ENCODE assay signal across 4 worm cellular contexts in genomic region chrIII:9191091-9191490, ce11.
TF ChIP-seq lines count a peak whose summit lies in the region.

Gene cls-3 (minus strand): TSS chrIII:9191109.

TF ChIP-seq in whole organism, L1 larva, 84 proteins besides CTCF, POLR2A, EP300 and RAD21 (continued from another document and continues in another):
- no peak for TF ChIP-seq nhr-84 (tag; optimal IDR thresholded peaks at IDR 0.05; lab: Kevin White, UChicago)
- TF ChIP-seq ztf-11 (tag; optimal IDR thresholded peaks at IDR 0.05; lab: Kevin White, UChicago), result peak in 1 of 2 experiments; percentile 45
- no peak for TF ChIP-seq aha-1 (tag; optimal IDR thresholded peaks at IDR 0.05; lab: Kevin White, UChicago)
- TF ChIP-seq lin-14 (GFP tag; optimal IDR thresholded peaks at IDR 0.05; lab: Kevin White, UChicago), result peak; percentile 68
- no peak for TF ChIP-seq ets-5 (GFP tag; IDR thresholded peaks at IDR 0.05; lab: Robert Waterston, UW)
- TF ChIP-seq unc-86 (tag; optimal IDR thresholded peaks at IDR 0.05; lab: Kevin White, UChicago), result no peak
- peak; percentile 27 for TF ChIP-seq mep-1 (tag; optimal IDR thresholded peaks at IDR 0.05; lab: Kevin White, UChicago)
- peak; percentile 50 for TF ChIP-seq swsn-7 (tag; optimal IDR thresholded peaks at IDR 0.05; lab: Kevin White, UChicago)
- peak; percentile 62 for TF ChIP-seq dsc-1 (tag; optimal IDR thresholded peaks at IDR 0.05; lab: Kevin White, UChicago)
- TF ChIP-seq C16A3.4 (tag; optimal IDR thresholded peaks at IDR 0.05; lab: Kevin White, UChicago), result peak; percentile 56
- no peak for TF ChIP-seq C34B4.2 (tag; optimal IDR thresholded peaks at IDR 0.05; lab: Kevin White, UChicago)
- no peak for TF ChIP-seq unc-62 (GFP tag; optimal IDR thresholded peaks at IDR 0.05; lab: Kevin White, UChicago)
- no peak for TF ChIP-seq fkh-8 (tag; optimal IDR thresholded peaks at IDR 0.05; lab: Kevin White, UChicago)
- TF ChIP-seq skn-1 (tag; optimal IDR thresholded peaks at IDR 0.05; lab: Kevin White, UChicago), result no peak
- no peak for TF ChIP-seq ceh-90 (tag; optimal IDR thresholded peaks at IDR 0.05; lab: Kevin White, UChicago)
- TF ChIP-seq F16B12.6 (tag; optimal IDR thresholded peaks at IDR 0.05; lab: Kevin White, UChicago), result peak; percentile 54
- TF ChIP-seq lin-39 (tag; optimal IDR thresholded peaks at IDR 0.05; lab: Kevin White, UChicago), result peak; percentile 26
- no peak for TF ChIP-seq egl-27 (tag; optimal IDR thresholded peaks at IDR 0.05; lab: Kevin White, UChicago)
- TF ChIP-seq nhr-12 (tag; optimal IDR thresholded peaks at IDR 0.05; lab: Kevin White, UChicago), result no peak
- peak; percentile 88 to 92 for TF ChIP-seq lin-35 (GFP tag; optimal IDR thresholded peaks at IDR 0.05; lab: Kevin White, UChicago)
- no peak for TF ChIP-seq blmp-1 (tag; optimal IDR thresholded peaks at IDR 0.05; lab: Kevin White, UChicago)
- TF ChIP-seq nhr-237 (tag; optimal IDR thresholded peaks at IDR 0.05; lab: Kevin White, UChicago), result no peak
- peak; percentile 52 for TF ChIP-seq ceh-8 (GFP tag; optimal IDR thresholded peaks at IDR 0.05; lab: Kevin White, UChicago)
- TF ChIP-seq tlp-1 (tag; optimal IDR thresholded peaks at IDR 0.05; lab: Kevin White, UChicago), result no peak
- no peak for TF ChIP-seq fos-1 (tag; optimal IDR thresholded peaks at IDR 0.05; lab: Kevin White, UChicago)
- TF ChIP-seq dpl-1 (GFP tag; optimal IDR thresholded peaks at IDR 0.05; lab: Kevin White, UChicago), result peak; percentile 88 to 92 (median 90)
- TF ChIP-seq C04F5.9 (tag; optimal IDR thresholded peaks at IDR 0.05; lab: Kevin White, UChicago), result no peak
- TF ChIP-seq irx-1 (tag; optimal IDR thresholded peaks at IDR 0.05; lab: Kevin White, UChicago), result peak; percentile 33
- TF ChIP-seq sup-37 (GFP tag; optimal IDR thresholded peaks at IDR 0.05; lab: Kevin White, UChicago), result no peak
- TF ChIP-seq efl-3 (GFP tag; optimal IDR thresholded peaks at IDR 0.05; lab: Kevin White, UChicago), result no peak
- TF ChIP-seq hlh-4 (tag; optimal IDR thresholded peaks at IDR 0.05; lab: Kevin White, UChicago), result no peak
- TF ChIP-seq nhr-90 (tag; optimal IDR thresholded peaks at IDR 0.05; lab: Kevin White, UChicago; ENCODE audit: poor library complexity), result peak; percentile 47
- peak; percentile 45 for TF ChIP-seq xbp-1 (tag; optimal IDR thresholded peaks at IDR 0.05; lab: Kevin White, UChicago)
- TF ChIP-seq lir-3 (tag; optimal IDR thresholded peaks at IDR 0.05; lab: Kevin White, UChicago; ENCODE audit: poor library complexity), result peak; percentile 65

TF ChIP-seq in whole organism, L2 larva, 48 proteins besides CTCF, POLR2A, EP300 and RAD21 (continued from another document):
- TF ChIP-seq lin-13 (GFP tag; optimal IDR thresholded peaks at IDR 0.05; lab: Kevin White, UChicago) (no peak), skn-1 (tag; optimal IDR thresholded peaks at IDR 0.05; lab: Kevin White, UChicago) (no peak), nhr-129 (tag; optimal IDR thresholded peaks at IDR 0.05; lab: Kevin White, UChicago) (peak; percentile 36), zag-1 (tag; optimal IDR thresholded peaks at IDR 0.05; lab: Kevin White, UChicago) (peak; percentile 7), C34F6.9 (tag; optimal IDR thresholded peaks at IDR 0.05; lab: Kevin White, UChicago) (peak; percentile 59)

TF ChIP-seq in whole organism, late embryonic, 69 proteins besides CTCF, POLR2A, EP300 and RAD21 (continued from another document):
- TF ChIP-seq ceh-34 (tag; optimal IDR thresholded peaks at IDR 0.05; lab: Kevin White, UChicago), result peak; percentile 8

TF ChIP-seq in whole organism, mixed stage, embryonic, 35 proteins besides CTCF, POLR2A, EP300 and RAD21 (continued from another document):
- no peak for TF ChIP-seq snpc-4 (tag; optimal IDR thresholded peaks at IDR 0.05; lab: Kevin White, UChicago)
- no peak for TF ChIP-seq tbx-8 (GFP tag; optimal IDR thresholded peaks at IDR 0.05; lab: Kevin White, UChicago)
- TF ChIP-seq flh-1 (GFP tag; optimal IDR thresholded peaks at IDR 0.05; lab: Kevin White, UChicago), result no peak
- no peak for TF ChIP-seq unc-62 (GFP tag; optimal IDR thresholded peaks at IDR 0.05; lab: Kevin White, UChicago)
- no peak for TF ChIP-seq lin-13 (tag; optimal IDR thresholded peaks at IDR 0.05; lab: Kevin White, UChicago)
- no peak for TF ChIP-seq nhr-2 (tag; optimal IDR thresholded peaks at IDR 0.05; lab: Kevin White, UChicago)
- TF ChIP-seq mep-1 (tag; optimal IDR thresholded peaks at IDR 0.05; lab: Kevin White, UChicago), result no peak
- TF ChIP-seq blmp-1 (tag; optimal IDR thresholded peaks at IDR 0.05; lab: Kevin White, UChicago), result no peak
- no peak for TF ChIP-seq sptf-1 (tag; optimal IDR thresholded peaks at IDR 0.05; lab: Kevin White, UChicago)
- no peak for TF ChIP-seq mls-2 (tag; optimal IDR thresholded peaks at IDR 0.05; lab: Kevin White, UChicago)
- peak; percentile 8 for TF ChIP-seq ceh-83 (GFP tag; optimal IDR thresholded peaks at IDR 0.05; lab: Kevin White, UChicago)
